Fruit fly (Drosophila melanogaster) whole organism, embryonic: ENCODE measurements around the gene Utx.

Experiments
- Atf6 ChIP-seq: fragments of 200-800 bp; sonication (Bioruptor generic); IDR thresholded peaks from 2 replicates; pipeline ENCODE4 v1.3.6; 2022; ENCODE audit warnings: missing biosample characterization, missing genetic modification characterization
- B-H2 ChIP-seq: fragments of 200-800 bp; sonication (Bioruptor generic); optimal IDR thresholded peaks from 2 replicates; lab custom pipeline; 2018; ENCODE audit warnings: missing biosample characterization, mild to moderate bottlenecking, missing genetic modification characterization
- Bgb ChIP-seq: fragments of 200-800 bp; sonication (Bioruptor generic); IDR thresholded peaks from 2 replicates; pipeline ENCODE4 v1.3.6; 2022; ENCODE audit warnings: missing biosample characterization, missing genetic modification characterization; ENCODE audit not compliant: partially characterized antibody
- CG1024 ChIP-seq: fragments of 200-800 bp; sonication (Bioruptor generic); IDR thresholded peaks from 2 replicates; pipeline ENCODE4 v1.3.6; 2022; ENCODE audit warnings: missing biosample characterization, missing genetic modification characterization
- CG10565 ChIP-seq: fragments of 200-800 bp; sonication (Bioruptor generic); optimal IDR thresholded peaks from 3 replicates; lab custom pipeline; 2016; ENCODE audit warnings: missing biosample characterization, mild to moderate bottlenecking, missing genetic modification characterization
- CG10959 ChIP-seq: fragments of 200-800 bp; sonication (Bioruptor generic); IDR thresholded peaks from 2 replicates; pipeline ENCODE4 v1.3.6; 2022; ENCODE audit warnings: missing biosample characterization, missing genetic modification characterization
- CG11247 ChIP-seq: fragments of 200-800 bp; sonication (Bioruptor generic); IDR thresholded peaks from 2 replicates; pipeline ENCODE4 v1.3.6; 2022; ENCODE audit warnings: missing biosample characterization, missing genetic modification characterization
- CG11398 ChIP-seq: fragments of 200-800 bp; sonication (Bioruptor generic); optimal IDR thresholded peaks from 2 replicates; lab custom pipeline; 2016; ENCODE audit warnings: missing biosample characterization, missing genetic modification characterization
- CG11456 ChIP-seq: fragments of 200-800 bp; sonication (Bioruptor generic); IDR thresholded peaks from 3 replicates; pipeline ENCODE4 v1.3.6; 2022; ENCODE audit warnings: missing biosample characterization, missing genetic modification characterization
- CG12236 ChIP-seq: fragments of 200-800 bp; sonication (Bioruptor generic); optimal IDR thresholded peaks from 2 replicates; lab custom pipeline; 2016; ENCODE audit warnings: missing biosample characterization, missing genetic modification characterization
- CG13123 ChIP-seq: fragments of 200-800 bp; sonication (Bioruptor generic); optimal IDR thresholded peaks from 2 replicates; lab custom pipeline; 2016; ENCODE audit warnings: missing biosample characterization, missing genetic modification characterization
- CG14441 ChIP-seq: fragments of 200-800 bp; sonication (Bioruptor generic); IDR thresholded peaks from 2 replicates; pipeline ENCODE4 v1.3.6; 2022; ENCODE audit warnings: missing biosample characterization, missing genetic modification characterization
- CG15479 ChIP-seq: fragments of 200-800 bp; sonication (Bioruptor generic); optimal IDR thresholded peaks from 3 replicates; lab custom pipeline; 2019; ENCODE audit warnings: missing biosample characterization, mild to moderate bottlenecking, missing genetic modification characterization, moderate library complexity
- CG1603 ChIP-seq: fragments of 200-800 bp; sonication (Bioruptor generic); optimal IDR thresholded peaks from 2 replicates; lab custom pipeline; 2019; ENCODE audit warnings: missing biosample characterization, mild to moderate bottlenecking, missing genetic modification characterization, moderate library complexity
- CG17912 ChIP-seq: fragments of 200-800 bp; sonication (Bioruptor generic); optimal IDR thresholded peaks from 2 replicates; lab custom pipeline; 2018; ENCODE audit warnings: missing biosample characterization, mild to moderate bottlenecking, missing genetic modification characterization
- CG2116 ChIP-seq: fragments of 200-800 bp; sonication (Bioruptor generic); optimal IDR thresholded peaks from 3 replicates; lab custom pipeline; 2018; ENCODE audit warnings: missing biosample characterization, mild to moderate bottlenecking, missing genetic modification characterization
- CG2712 ChIP-seq: fragments of 200-800 bp; optimal IDR thresholded peaks from 3 replicates; lab custom pipeline; 2019; ENCODE audit warnings: missing biosample characterization, mild to moderate bottlenecking, missing genetic modification characterization, moderate library complexity
- CG2875 ChIP-seq: fragments of 200-800 bp; sonication (Bioruptor generic); optimal IDR thresholded peaks from 2 replicates; lab custom pipeline; 2017; ENCODE audit warnings: missing biosample characterization, mild to moderate bottlenecking, missing genetic modification characterization, missing genetic modification reagents
- CG3281 ChIP-seq: fragments of 200-800 bp; sonication (Bioruptor generic); optimal IDR thresholded peaks from 3 replicates; lab custom pipeline; 2017; ENCODE audit warnings: missing biosample characterization, mild to moderate bottlenecking, missing genetic modification characterization
- CG4707 ChIP-seq: fragments of 200-800 bp; sonication (Bioruptor generic); optimal IDR thresholded peaks from 2 replicates; lab custom pipeline; 2018; ENCODE audit warnings: missing biosample characterization, mild to moderate bottlenecking, missing genetic modification characterization, moderate library complexity
- CG6175 ChIP-seq: fragments of 200-800 bp; sonication (Bioruptor generic); IDR thresholded peaks from 3 replicates; pipeline ENCODE4 v1.3.6; 2022; ENCODE audit warnings: missing biosample characterization, missing genetic modification characterization
- CG6689 ChIP-seq: fragments of 200-800 bp; sonication (Bioruptor generic); IDR thresholded peaks from 2 replicates; pipeline ENCODE4 v1.3.6; 2022; ENCODE audit warnings: missing biosample characterization, missing genetic modification characterization
- CG6854 ChIP-seq: fragments of 200-800 bp; sonication (Bioruptor generic); optimal IDR thresholded peaks from 3 replicates; lab custom pipeline; 2017; ENCODE audit warnings: missing biosample characterization, mild to moderate bottlenecking, missing genetic modification characterization
- CG7963 ChIP-seq: fragments of 200-800 bp; sonication (Bioruptor generic); IDR thresholded peaks from 3 replicates; pipeline ENCODE4 v1.3.6; 2022; ENCODE audit warnings: missing biosample characterization, missing genetic modification characterization; ENCODE audit not compliant: partially characterized antibody
- CG8281 ChIP-seq: fragments of 200-800 bp; sonication (Bioruptor generic); optimal IDR thresholded peaks from 2 replicates; lab custom pipeline; 2018; ENCODE audit warnings: missing biosample characterization, mild to moderate bottlenecking, missing genetic modification characterization, moderate library complexity
- CG8290 ChIP-seq, 3 experiments: fragments of 200-800 bp; sonication (Bioruptor generic); optimal IDR thresholded peaks; 2 replicates each; lab custom pipeline; 2016 to 2019; ENCODE audit warnings: missing biosample characterization in 3 of 3, missing genetic modification characterization in 3 of 3, mild to moderate bottlenecking in 2 of 3, moderate library complexity in 1 of 3
- CG9932 ChIP-seq: fragments of 200-800 bp; sonication (Bioruptor generic); IDR thresholded peaks from 2 replicates; pipeline ENCODE4 v1.3.6; 2022; ENCODE audit warnings: missing biosample characterization, missing genetic modification characterization
- Dbx ChIP-seq: fragments of 200-800 bp; sonication (Bioruptor generic); IDR thresholded peaks from 3 replicates; pipeline ENCODE4 v1.3.6; 2022; ENCODE audit warnings: missing biosample characterization, missing genetic modification characterization
- HLHmδ ChIP-seq: fragments of 200-800 bp; sonication (Bioruptor generic); optimal IDR thresholded peaks from 2 replicates; lab custom pipeline; 2018; ENCODE audit warnings: missing biosample characterization, mild to moderate bottlenecking, missing genetic modification characterization, moderate library complexity
- HmgZ ChIP-seq: fragments of 200-800 bp; sonication (Bioruptor generic); optimal IDR thresholded peaks from 2 replicates; lab custom pipeline; 2018; ENCODE audit warnings: missing biosample characterization, mild to moderate bottlenecking, missing genetic modification characterization
- Hmx ChIP-seq: fragments of 200-800 bp; sonication (Bioruptor generic); optimal IDR thresholded peaks from 2 replicates; lab custom pipeline; 2016; ENCODE audit warnings: missing biosample characterization, missing genetic modification characterization
- Hsf ChIP-seq: fragments of 200-800 bp; sonication (Bioruptor generic); optimal IDR thresholded peaks from 3 replicates; lab custom pipeline; 2016; ENCODE audit warnings: missing biosample characterization, missing genetic modification characterization
- Med ChIP-seq: fragments of 200-800 bp; sonication (Bioruptor generic); peaks from one replicate; lab custom pipeline; 2016; ENCODE audit warnings: missing biosample characterization, missing genetic modification characterization, mild to moderate bottlenecking, inconsistent platforms, moderate library complexity
- Myb ChIP-seq: fragments of 200-800 bp; sonication (Bioruptor generic); optimal IDR thresholded peaks from 2 replicates; lab custom pipeline; 2016; ENCODE audit warnings: missing biosample characterization, missing genetic modification characterization
- Ptx1 ChIP-seq: fragments of 200-800 bp; sonication (Bioruptor generic); IDR thresholded peaks from 2 replicates; pipeline ENCODE4 v1.3.6; 2022; ENCODE audit warnings: missing biosample characterization, missing genetic modification characterization
- Side ChIP-seq: fragments of 200-800 bp; sonication (Bioruptor generic); optimal IDR thresholded peaks from 2 replicates; lab custom pipeline; 2016; ENCODE audit warnings: missing biosample characterization, missing genetic modification characterization
- Six4 ChIP-seq: fragments of 200-800 bp; sonication (Bioruptor generic); optimal IDR thresholded peaks from 2 replicates; lab custom pipeline; 2016; ENCODE audit warnings: missing biosample characterization, missing genetic modification characterization
- ac ChIP-seq: fragments of 200-800 bp; sonication (Bioruptor generic); optimal IDR thresholded peaks from 3 replicates; lab custom pipeline; 2017; ENCODE audit warnings: missing biosample characterization, mild to moderate bottlenecking, missing genetic modification characterization
- ato ChIP-seq: fragments of 200-800 bp; sonication (Bioruptor generic); IDR thresholded peaks from 2 replicates; pipeline ENCODE4 v1.3.6; 2022; ENCODE audit warnings: missing biosample characterization, missing genetic modification characterization; ENCODE audit not compliant: partially characterized antibody
- fd3F ChIP-seq: fragments of 200-800 bp; sonication (Bioruptor generic); optimal IDR thresholded peaks from 2 replicates; lab custom pipeline; 2018; ENCODE audit warnings: missing biosample characterization, mild to moderate bottlenecking, missing genetic modification characterization, moderate library complexity
- gcm2 ChIP-seq: fragments of 200-800 bp; sonication (Bioruptor generic); optimal IDR thresholded peaks from 2 replicates; lab custom pipeline; 2016; ENCODE audit warnings: missing biosample characterization, missing genetic modification characterization
- hth ChIP-seq: fragments of >200 bp; optimal IDR thresholded peaks from 2 replicates; lab custom pipeline; 2017; ENCODE audit warnings: inconsistent platforms
- jing ChIP-seq: fragments of 200-800 bp; sonication (Bioruptor generic); optimal IDR thresholded peaks from 2 replicates; lab custom pipeline; 2018; ENCODE audit warnings: missing biosample characterization, mild to moderate bottlenecking, missing genetic modification characterization
- phol ChIP-seq: fragments of 200-800 bp; sonication (Bioruptor generic); optimal IDR thresholded peaks from 3 replicates; lab custom pipeline; 2018; ENCODE audit warnings: missing biosample characterization, mild to moderate bottlenecking, missing genetic modification characterization, moderate library complexity
- psq ChIP-seq: fragments of 200-800 bp; sonication (Bioruptor generic); optimal IDR thresholded peaks from 2 replicates; lab custom pipeline; 2017; ENCODE audit warnings: missing biosample characterization, missing genetic modification characterization
- sens-2 ChIP-seq: fragments of 200-800 bp; sonication (Bioruptor generic); IDR thresholded peaks from 2 replicates; pipeline ENCODE4 v1.3.6; 2022; ENCODE audit warnings: missing biosample characterization, missing genetic modification characterization
- slbo ChIP-seq: fragments of 200-800 bp; sonication (Bioruptor generic); IDR thresholded peaks from 2 replicates; pipeline ENCODE4 v1.3.6; 2022; ENCODE audit warnings: missing biosample characterization, missing genetic modification characterization
- ssp ChIP-seq: fragments of 200-800 bp; sonication (Bioruptor generic); IDR thresholded peaks from 2 replicates; pipeline ENCODE4 v1.3.6; 2022; ENCODE audit warnings: missing biosample characterization, missing genetic modification characterization
- tio ChIP-seq: fragments of 200-800 bp; sonication (Bioruptor generic); optimal IDR thresholded peaks from 2 replicates; lab custom pipeline; 2017; ENCODE audit warnings: missing biosample characterization, missing genetic modification characterization, inconsistent platforms
- tll ChIP-seq, 2 experiments: fragments of 200-800 bp in 1 of 2; fragments of >200 bp in 1 of 2; sonication (Bioruptor generic) in 1 of 2; optimal IDR thresholded peaks; 2 replicates each; lab custom pipeline; 2017 to 2019; ENCODE audit warnings: missing biosample characterization in 2 of 2, missing genetic modification characterization in 2 of 2, mild to moderate bottlenecking in 1 of 2, moderate library complexity in 1 of 2
- trem ChIP-seq: fragments of 200-800 bp; optimal IDR thresholded peaks from 3 replicates; lab custom pipeline; 2019; ENCODE audit warnings: missing biosample characterization, mild to moderate bottlenecking, missing genetic modification characterization, moderate library complexity
- unpg ChIP-seq: fragments of 200-800 bp; sonication (Bioruptor generic); optimal IDR thresholded peaks from 3 replicates; lab custom pipeline; 2018; ENCODE audit warnings: missing biosample characterization, mild to moderate bottlenecking, missing genetic modification characterization, moderate library complexity

Gene Utx

DNA sequence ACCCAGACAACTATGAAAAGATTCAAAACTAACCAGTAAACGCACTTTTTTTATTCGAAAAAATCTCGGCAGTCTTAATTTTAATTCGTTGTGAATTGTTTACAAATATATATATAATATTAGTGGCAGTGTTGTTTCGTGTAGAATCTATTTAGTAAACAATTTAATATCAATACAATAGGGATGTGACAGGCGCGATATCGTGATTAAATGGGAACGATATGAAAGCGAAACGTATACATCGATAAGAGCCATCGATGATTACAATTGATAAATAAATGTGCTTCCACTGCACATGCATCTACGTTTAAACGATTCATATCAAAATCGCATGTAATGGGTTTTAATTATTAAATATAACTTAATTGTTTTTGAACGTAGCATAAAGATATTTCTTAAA lies 1.2 kb downstream of the Utx start (continued):
- TF ChIP-seq CG15479 (GFP tag; lab: Kevin White, UChicago) (no peak), hth (lab: Kevin White, UChicago) (no peak), CG14441 (GFP tag; lab: Robert Waterston, UW) (no peak), CG11398 (GFP tag; lab: Kevin White, UChicago) (no peak), CG1024 (GFP tag; lab: Robert Waterston, UW) (no peak), Side (GFP tag; lab: Kevin White, UChicago) (no peak), Hmx (GFP tag; lab: Kevin White, UChicago) (no peak), CG12236 (GFP tag; lab: Kevin White, UChicago) (no peak), jing (GFP tag; lab: Kevin White, UChicago) (no peak), Bgb (peak; percentile 96), CG7963 (GFP tag; lab: Robert Waterston, UW) (peak; percentile 84), CG8281 (tag; lab: Kevin White, UChicago) (no peak), Atf6 (no peak), ac (GFP tag; lab: Kevin White, UChicago) (no peak), psq (GFP tag; lab: Kevin White, UChicago) (no peak), tll (GFP tag; optimal IDR thresholded peaks at IDR 0.05; lab: Kevin White, UChicago) (no peak), sens-2 (no peak), CG2116 (GFP tag; lab: Kevin White, UChicago) (peak; percentile 42), CG10959 (GFP tag; lab: Robert Waterston, UW) (no peak), trem (tag; lab: Kevin White, UChicago) (peak; percentile 66), slbo (GFP tag; lab: Robert Waterston, UW) (no peak), CG11247 (no peak), HLHmδ (GFP tag; lab: Kevin White, UChicago) (no peak), CG3281 (GFP tag; lab: Kevin White, UChicago) (no peak), CG6175 (GFP tag; lab: Robert Waterston, UW) (no peak), CG2875 (GFP tag; lab: Kevin White, UChicago) (no peak), B-H2 (peak; percentile 9), tio (GFP tag; lab: Kevin White, UChicago) (no peak), Dbx (GFP tag; lab: Robert Waterston, UW) (no peak), phol (no peak), Six4 (GFP tag; lab: Kevin White, UChicago) (no peak), Med (peak; percentile 46), CG6689 (GFP tag; lab: Robert Waterston, UW) (no peak), fd3F (GFP tag; lab: Kevin White, UChicago) (no peak), Ptx1 (GFP tag; lab: Robert Waterston, UW) (no peak), CG11456 (no peak), CG10565 (GFP tag; lab: Kevin White, UChicago) (no peak), HmgZ (peak; percentile 7), Myb (GFP tag; lab: Kevin White, UChicago) (no peak), unpg (GFP tag; lab: Kevin White, UChicago) (no peak), ato (peak; percentile 92), CG4707 (GFP tag; lab: Kevin White, UChicago) (no peak), ssp (GFP tag; lab: Robert Waterston, UW) (peak; percentile 82), Hsf (GFP tag; lab: Kevin White, UChicago) (no peak), CG2712 (tag; lab: Kevin White, UChicago) (peak; percentile 32), CG6854 (GFP tag; lab: Kevin White, UChicago) (no peak), CG13123 (no peak), CG1603 (tag; lab: Kevin White, UChicago) (peak; percentile 90), CG17912 (GFP tag; lab: Kevin White, UChicago) (no peak), CG9932 (GFP tag; lab: Robert Waterston, UW) (no peak), CG8290 (GFP tag; optimal IDR thresholded peaks at IDR 0.05; lab: Kevin White, UChicago) (peak; percentile 2), CG8290 (tag; optimal IDR thresholded peaks at IDR 0.05; lab: Kevin White, UChicago) (no peak), gcm2 (GFP tag; lab: Kevin White, UChicago) (no peak)
